Fruit fly (Drosophila melanogaster) whole organism, embryonic: Measurements from ENCODE around the gene AstCC.

Source experiments
- Atf-2 ChIP-seq: fragments of 200-800 bp; sonication (Bioruptor generic); optimal IDR thresholded peaks from 2 replicates; lab custom pipeline; 2016; ENCODE audit warnings: missing biosample characterization, missing genetic modification characterization
- Blimp-1 ChIP-seq: fragments of 200-800 bp; sonication (Bioruptor generic); optimal IDR thresholded peaks from 3 replicates; lab custom pipeline; 2018; ENCODE audit warnings: missing biosample characterization, missing genetic modification characterization, mild to moderate bottlenecking, moderate library complexity, missing genetic modification reagents
- BtbVII ChIP-seq: fragments of 200-800 bp; sonication (Bioruptor generic); optimal IDR thresholded peaks from 3 replicates; lab custom pipeline; 2017; ENCODE audit warnings: missing biosample characterization, mild to moderate bottlenecking, missing genetic modification characterization
- CG10431 ChIP-seq: fragments of 200-800 bp; sonication (Bioruptor generic); optimal IDR thresholded peaks from 3 replicates; lab custom pipeline; 2018; ENCODE audit warnings: missing biosample characterization, mild to moderate bottlenecking, missing genetic modification characterization
- CG11695 ChIP-seq: fragments of 200-800 bp; sonication (Bioruptor generic); IDR thresholded peaks from 3 replicates; pipeline ENCODE4 v1.3.6; 2022; ENCODE audit warnings: missing biosample characterization, missing genetic modification characterization
- CG12236 ChIP-seq: fragments of 200-800 bp; sonication (Bioruptor generic); optimal IDR thresholded peaks from 2 replicates; lab custom pipeline; 2016; ENCODE audit warnings: missing biosample characterization, missing genetic modification characterization
- CG14014 ChIP-seq: fragments of 200-800 bp; sonication (Bioruptor generic); IDR thresholded peaks from 2 replicates; pipeline ENCODE4 v1.3.6; 2022; ENCODE audit warnings: missing biosample characterization, missing genetic modification characterization
- CG15073 ChIP-seq: fragments of 200-800 bp; sonication (Bioruptor generic); optimal IDR thresholded peaks from 2 replicates; lab custom pipeline; 2016; ENCODE audit warnings: missing biosample characterization, missing genetic modification characterization
- CG16813 ChIP-seq: fragments of 200-800 bp; sonication (Bioruptor generic); IDR thresholded peaks from 3 replicates; pipeline ENCODE4 v1.3.6; 2022; ENCODE audit warnings: missing biosample characterization, missing genetic modification characterization; ENCODE audit not compliant: partially characterized antibody
- CG17385 ChIP-seq: fragments of 200-800 bp; sonication (Bioruptor generic); optimal IDR thresholded peaks from 3 replicates; lab custom pipeline; 2018; ENCODE audit warnings: missing biosample characterization, mild to moderate bottlenecking, missing genetic modification characterization
- CG2199 ChIP-seq: fragments of 200-800 bp; sonication (Bioruptor generic); IDR thresholded peaks from 3 replicates; pipeline ENCODE4 v1.3.6; 2022; ENCODE audit warnings: missing biosample characterization, missing genetic modification characterization
- CG2202 ChIP-seq: fragments of 200-800 bp; sonication (Bioruptor generic); optimal IDR thresholded peaks from 2 replicates; lab custom pipeline; 2018; ENCODE audit warnings: missing biosample characterization, mild to moderate bottlenecking, missing genetic modification characterization
- CG3065 ChIP-seq: fragments of 200-800 bp; sonication (Bioruptor generic); optimal IDR thresholded peaks from 2 replicates; lab custom pipeline; 2016; ENCODE audit warnings: missing biosample characterization, missing genetic modification characterization
- CG31224 ChIP-seq: fragments of 200-800 bp; sonication (Bioruptor generic); IDR thresholded peaks from 2 replicates; pipeline ENCODE4 v1.3.6; 2022; ENCODE audit warnings: missing biosample characterization, missing genetic modification characterization
- CG3163 ChIP-seq: fragments of 200-800 bp; sonication (Bioruptor generic); optimal IDR thresholded peaks from 3 replicates; lab custom pipeline; 2016; ENCODE audit warnings: missing biosample characterization, missing genetic modification characterization
- CG3995 ChIP-seq: fragments of 200-800 bp; sonication (Bioruptor generic); optimal IDR thresholded peaks from 3 replicates; lab custom pipeline; 2016; ENCODE audit warnings: missing biosample characterization, missing genetic modification characterization
- CG43689 ChIP-seq: fragments of 200-800 bp; sonication (Bioruptor generic); IDR thresholded peaks from 2 replicates; pipeline ENCODE4 v1.3.6; 2022; ENCODE audit warnings: missing biosample characterization, missing genetic modification characterization
- CG5180 ChIP-seq: fragments of 200-800 bp; sonication (Bioruptor generic); optimal IDR thresholded peaks from 3 replicates; lab custom pipeline; 2017; ENCODE audit warnings: missing biosample characterization, missing genetic modification characterization, mild to moderate bottlenecking, moderate library complexity, missing genetic modification reagents
- CG6813 ChIP-seq: fragments of 200-800 bp; sonication (Bioruptor generic); optimal IDR thresholded peaks from 2 replicates; lab custom pipeline; 2017; ENCODE audit warnings: missing biosample characterization, missing genetic modification characterization, mild to moderate bottlenecking, moderate library complexity, missing genetic modification reagents
- CG8924 ChIP-seq: fragments of 200-800 bp; optimal IDR thresholded peaks from 3 replicates; lab custom pipeline; 2019; ENCODE audit warnings: missing biosample characterization, mild to moderate bottlenecking, missing genetic modification characterization, moderate library complexity
- CG8944 ChIP-seq: fragments of 200-800 bp; sonication (Bioruptor generic); optimal IDR thresholded peaks from 3 replicates; lab custom pipeline; 2016; ENCODE audit warnings: missing biosample characterization, missing genetic modification characterization
- CoRest ChIP-seq: fragments of 200-800 bp; sonication (Bioruptor generic); optimal IDR thresholded peaks from 3 replicates; lab custom pipeline; 2018; ENCODE audit warnings: missing biosample characterization, mild to moderate bottlenecking, missing genetic modification characterization, moderate library complexity
- Dad ChIP-seq: fragments of 200-800 bp; sonication (Bioruptor generic); optimal IDR thresholded peaks from 3 replicates; lab custom pipeline; 2016; ENCODE audit warnings: missing biosample characterization, missing genetic modification characterization
- Dek ChIP-seq: fragments of 200-800 bp; sonication (Bioruptor generic); optimal IDR thresholded peaks from 3 replicates; lab custom pipeline; 2019; ENCODE audit warnings: missing biosample characterization, mild to moderate bottlenecking, missing genetic modification characterization, moderate library complexity
- Elba2 ChIP-seq: fragments of 200-800 bp; sonication (Bioruptor generic); optimal IDR thresholded peaks from 3 replicates; lab custom pipeline; 2016; ENCODE audit warnings: missing biosample characterization, missing genetic modification characterization
- HLH3B ChIP-seq: fragments of 200-800 bp; sonication (Bioruptor generic); IDR thresholded peaks from 2 replicates; pipeline ENCODE4 v1.3.6; 2022; ENCODE audit warnings: missing biosample characterization, missing genetic modification characterization
- HmgD ChIP-seq: fragments of 200-800 bp; sonication (Bioruptor generic); optimal IDR thresholded peaks from 3 replicates; lab custom pipeline; 2016; ENCODE audit warnings: missing biosample characterization, missing genetic modification characterization
- Hr78 ChIP-seq, 2 experiments: fragments of 200-800 bp in 1 of 2; fragments of >200 bp in 1 of 2; sonication (Bioruptor generic) in 1 of 2; optimal IDR thresholded peaks; 2 replicates each; lab custom pipeline; 2017 to 2019; ENCODE audit warnings: missing biosample characterization in 2 of 2, missing genetic modification characterization in 2 of 2, mild to moderate bottlenecking in 1 of 2, moderate library complexity in 1 of 2
- Lpt ChIP-seq: fragments of >200 bp; optimal IDR thresholded peaks from 2 replicates; lab custom pipeline; 2018; ENCODE audit warnings: missing biosample characterization, missing genetic modification characterization
- Med ChIP-seq: fragments of 200-800 bp; sonication (Bioruptor generic); peaks from one replicate; lab custom pipeline; 2016; ENCODE audit warnings: missing biosample characterization, missing genetic modification characterization, mild to moderate bottlenecking, inconsistent platforms, moderate library complexity
- Sox100B ChIP-seq: fragments of 200-800 bp; sonication (Bioruptor generic); optimal IDR thresholded peaks from 3 replicates; lab custom pipeline; 2018; ENCODE audit warnings: missing biosample characterization, mild to moderate bottlenecking, missing genetic modification characterization
- Spps ChIP-seq: fragments of 200-800 bp; sonication (Bioruptor generic); optimal IDR thresholded peaks from 2 replicates; lab custom pipeline; 2018; ENCODE audit warnings: missing biosample characterization, mild to moderate bottlenecking, missing genetic modification characterization
- bab2 ChIP-seq: fragments of 200-800 bp; sonication (Bioruptor generic); optimal IDR thresholded peaks from 2 replicates; lab custom pipeline; 2016; ENCODE audit warnings: missing biosample characterization, missing genetic modification characterization
- bsh ChIP-seq, 2 experiments: fragments of 200-800 bp; sonication (Bioruptor generic); optimal IDR thresholded peaks; 2 replicates each; lab custom pipeline; 2017 to 2018; ENCODE audit warnings: mild to moderate bottlenecking in 2 of 2, missing biosample characterization in 2 of 2, missing genetic modification characterization in 2 of 2, moderate library complexity in 1 of 2
- crc ChIP-seq: fragments of 200-800 bp; sonication (Bioruptor generic); optimal IDR thresholded peaks from 2 replicates; lab custom pipeline; 2016; ENCODE audit warnings: missing biosample characterization, missing genetic modification characterization
- fd3F ChIP-seq: fragments of 200-800 bp; sonication (Bioruptor generic); optimal IDR thresholded peaks from 2 replicates; lab custom pipeline; 2018; ENCODE audit warnings: missing biosample characterization, mild to moderate bottlenecking, missing genetic modification characterization, moderate library complexity
- gfzf ChIP-seq: fragments of 200-800 bp; sonication (Bioruptor generic); optimal IDR thresholded peaks from 2 replicates; lab custom pipeline; 2016; ENCODE audit warnings: missing biosample characterization, mild to moderate bottlenecking, missing genetic modification characterization, moderate library complexity
- klu ChIP-seq: fragments of 200-800 bp; sonication (Bioruptor generic); IDR thresholded peaks from 2 replicates; pipeline ENCODE4 v1.3.6; 2022; ENCODE audit warnings: missing biosample characterization, missing genetic modification characterization
- lola ChIP-seq, 3 experiments: fragments of >200 bp in 2 of 3; fragments of 200-800 bp in 1 of 3; sonication (Bioruptor generic) in 1 of 3; optimal IDR thresholded peaks; 2 replicates each; lab custom pipeline; 2017 to 2019; ENCODE audit warnings: missing biosample characterization in 3 of 3, missing genetic modification characterization in 3 of 3, mild to moderate bottlenecking in 1 of 3, moderate library complexity in 1 of 3
- nau ChIP-seq: fragments of 200-800 bp; sonication (Bioruptor generic); optimal IDR thresholded peaks from 3 replicates; lab custom pipeline; 2017; ENCODE audit warnings: missing biosample characterization, mild to moderate bottlenecking, missing genetic modification characterization, missing genetic modification reagents
- oc ChIP-seq: fragments of 200-800 bp; sonication (Bioruptor generic); optimal IDR thresholded peaks from 2 replicates; lab custom pipeline; 2018; ENCODE audit warnings: missing biosample characterization, mild to moderate bottlenecking, missing genetic modification characterization, moderate library complexity
- row ChIP-seq: fragments of 200-800 bp; sonication (Bioruptor generic); IDR thresholded peaks from 3 replicates; pipeline ENCODE4 v1.3.6; 2022; ENCODE audit warnings: missing biosample characterization, missing genetic modification characterization
- salm ChIP-seq: fragments of 200-800 bp; sonication (Bioruptor generic); optimal IDR thresholded peaks from 2 replicates; lab custom pipeline; 2018; ENCODE audit warnings: missing biosample characterization, mild to moderate bottlenecking, missing genetic modification characterization
- sima ChIP-seq: fragments of 200-800 bp; sonication (Bioruptor generic); optimal IDR thresholded peaks from 2 replicates; lab custom pipeline; 2016; ENCODE audit warnings: missing biosample characterization, missing genetic modification characterization
- sisA ChIP-seq: fragments of 200-800 bp; sonication (Bioruptor generic); IDR thresholded peaks from 2 replicates; pipeline ENCODE4 v1.3.6; 2022; ENCODE audit warnings: missing biosample characterization, missing genetic modification characterization
- stwl ChIP-seq: fragments of 200-800 bp; sonication (Bioruptor generic); optimal IDR thresholded peaks from 3 replicates; lab custom pipeline; 2018; ENCODE audit warnings: missing biosample characterization, mild to moderate bottlenecking, missing genetic modification characterization, moderate library complexity
- trem ChIP-seq: fragments of 200-800 bp; optimal IDR thresholded peaks from 3 replicates; lab custom pipeline; 2019; ENCODE audit warnings: missing biosample characterization, mild to moderate bottlenecking, missing genetic modification characterization, moderate library complexity
- wek ChIP-seq: fragments of 200-800 bp; sonication (Bioruptor generic); optimal IDR thresholded peaks from 3 replicates; lab custom pipeline; 2018; ENCODE audit warnings: missing biosample characterization, mild to moderate bottlenecking, missing genetic modification characterization, moderate library complexity
- zf30C ChIP-seq: fragments of 200-800 bp; sonication (Bioruptor generic); optimal IDR thresholded peaks from 3 replicates; lab custom pipeline; 2018; ENCODE audit warnings: missing biosample characterization, mild to moderate bottlenecking, missing genetic modification characterization
- zfh2 ChIP-seq: fragments of 200-800 bp; sonication (Bioruptor generic); optimal IDR thresholded peaks from 2 replicates; lab custom pipeline; 2016; ENCODE audit warnings: missing biosample characterization, missing genetic modification characterization

The AstCC gene

dm6 chr2L:11106562-11106962, 21.5 kb upstream of the AstCC start, which contains the start of gene Reps (continued):
- TF ChIP-seq wek (GFP tag; lab: Kevin White, UChicago): peak; percentile 88
- peak; percentile 87 to 99 for TF ChIP-seq bsh (GFP tag; optimal IDR thresholded peaks at IDR 0.05; lab: Kevin White, UChicago)
- TF ChIP-seq gfzf (GFP tag; lab: Kevin White, UChicago): peak; percentile 38
- TF ChIP-seq Spps (tag; lab: Kevin White, UChicago): peak; percentile 98
- TF ChIP-seq Atf-2 (GFP tag; lab: Kevin White, UChicago): peak; percentile 98
- TF ChIP-seq Elba2 (GFP tag; lab: Kevin White, UChicago): peak; percentile 98
- peak; percentile 99 for TF ChIP-seq CG11695 (GFP tag; lab: Robert Waterston, UW)
- peak; percentile 97 for TF ChIP-seq Blimp-1 (GFP tag; lab: Kevin White, UChicago)
- TF ChIP-seq nau (GFP tag; lab: Kevin White, UChicago): no peak
- peak; percentile 97 for TF ChIP-seq Dek (tag; lab: Kevin White, UChicago)
- TF ChIP-seq HmgD: peak; percentile 96
- TF ChIP-seq CG2202: peak; percentile 97
- peak; percentile 97 for TF ChIP-seq fd3F (GFP tag; lab: Kevin White, UChicago)
- peak; percentile 99 for TF ChIP-seq klu (GFP tag; lab: Robert Waterston, UW)
- peak; percentile 97 for TF ChIP-seq CG31224 (GFP tag; lab: Robert Waterston, UW)
- no peak for TF ChIP-seq Hr78 (GFP tag; optimal IDR thresholded peaks at IDR 0.05; lab: Kevin White, UChicago)
- peak; percentile 99 for TF ChIP-seq sisA
- peak; percentile 95 for TF ChIP-seq CG17385
- peak; percentile 99 for TF ChIP-seq CG2199 (GFP tag; lab: Robert Waterston, UW)
- peak; percentile 98 for TF ChIP-seq bab2
- peak; percentile 97 for TF ChIP-seq Sox100B (GFP tag; lab: Kevin White, UChicago)
- TF ChIP-seq Dad (GFP tag; lab: Kevin White, UChicago): peak; percentile 98
- TF ChIP-seq CG5180 (GFP tag; lab: Kevin White, UChicago): peak; percentile 89
- TF ChIP-seq CG6813 (GFP tag; lab: Kevin White, UChicago): peak; percentile 97
- peak; percentile 94 for TF ChIP-seq CG10431
- TF ChIP-seq CG3065 (GFP tag; lab: Kevin White, UChicago): peak; percentile 98
- TF ChIP-seq BtbVII (GFP tag; lab: Kevin White, UChicago): peak; percentile 97
- TF ChIP-seq trem (tag; lab: Kevin White, UChicago): peak; percentile 97
- TF ChIP-seq Lpt (GFP tag; lab: Kevin White, UChicago): no peak
- peak; percentile 93 for TF ChIP-seq salm
- TF ChIP-seq CG43689: peak; percentile 97
- TF ChIP-seq CG8924 (tag; lab: Kevin White, UChicago): peak; percentile 98
- peak; percentile 94 for TF ChIP-seq crc (GFP tag; lab: Kevin White, UChicago)
- TF ChIP-seq CG15073: peak; percentile 88
- TF ChIP-seq CG16813 (GFP tag; lab: Robert Waterston, UW): peak; percentile 68
- TF ChIP-seq CG3163 (GFP tag; lab: Kevin White, UChicago): peak; percentile 86
- TF ChIP-seq sima: peak; percentile 91
- TF ChIP-seq CG14014 (GFP tag; lab: Robert Waterston, UW): peak; percentile 98
- peak; percentile 95 for TF ChIP-seq stwl (tag; lab: Kevin White, UChicago)
- TF ChIP-seq zfh2 (GFP tag; lab: Kevin White, UChicago): peak; percentile 98
- peak; percentile 92 for TF ChIP-seq CG12236 (GFP tag; lab: Kevin White, UChicago)
- TF ChIP-seq CG8944 (GFP tag; lab: Kevin White, UChicago): peak; percentile 97
- TF ChIP-seq CG3995: peak; percentile 83
- no peak for TF ChIP-seq zf30C (GFP tag; lab: Kevin White, UChicago)
- peak; percentile 100 for TF ChIP-seq Med (GFP tag; lab: Kevin White, UChicago)
- peak; percentile 97 for TF ChIP-seq oc (tag; lab: Kevin White, UChicago)
- peak; percentile 99 for TF ChIP-seq CoRest
- TF ChIP-seq row (GFP tag; lab: Robert Waterston, UW): peak; percentile 99
- TF ChIP-seq HLH3B (GFP tag; lab: Robert Waterston, UW): peak; percentile 99
- TF ChIP-seq lola (GFP tag; optimal IDR thresholded peaks at IDR 0.05; lab: Kevin White, UChicago): peak in 1 of 3 experiments; percentile 99
